Fruit fly (Drosophila melanogaster): ENCODE measurements around the gene CG9922.

Gene CG9922

DNA sequence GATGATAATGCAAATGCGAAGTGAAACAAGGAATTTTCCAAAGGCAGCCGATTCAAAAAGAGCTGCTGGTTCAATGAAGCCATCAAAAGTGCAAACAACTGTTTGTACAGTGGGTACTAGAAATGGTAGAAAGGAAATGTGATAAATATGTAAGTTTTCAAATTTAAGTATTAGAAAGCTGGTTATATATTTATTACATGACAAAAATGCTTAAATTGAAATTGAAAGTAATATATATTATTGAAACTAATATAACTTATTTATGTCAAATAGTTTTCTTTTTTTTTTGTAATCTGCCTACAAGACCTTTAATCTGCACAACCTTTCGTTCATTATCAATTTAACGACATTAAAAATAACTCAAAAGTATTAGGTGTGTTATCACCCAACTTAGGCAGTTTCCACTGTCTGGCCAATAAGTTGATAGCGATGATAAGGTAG, 12.5 kb upstream of the CG9922 start (continued):
- TF ChIP-seq ATbp (GFP tag; optimal IDR thresholded peaks at IDR 0.05) (no peak), CG9876 (GFP tag; optimal IDR thresholded peaks at IDR 0.05) (no peak), Poxn (GFP tag; IDR thresholded peaks at IDR 0.05) (no peak), lab (GFP tag; optimal IDR thresholded peaks at IDR 0.05) (peak; percentile 39), Sry-δ (GFP tag; optimal IDR thresholded peaks at IDR 0.05) (no peak), kni (GFP tag; optimal IDR thresholded peaks at IDR 0.05) (no peak), Opbp (GFP tag; IDR thresholded peaks at IDR 0.05; ENCODE audit: partially characterized antibody) (no peak), CG6791 (GFP tag; IDR thresholded peaks at IDR 0.05; ENCODE audit: partially characterized antibody) (no peak), so (GFP tag; IDR thresholded peaks at IDR 0.05) (no peak), sd (tag; optimal IDR thresholded peaks at IDR 0.05) (peak; percentile 16), ham (GFP tag; IDR thresholded peaks at IDR 0.05) (no peak), fd102C (GFP tag; optimal IDR thresholded peaks at IDR 0.05) (no peak), ken (GFP tag; IDR thresholded peaks at IDR 0.05) (no peak), Drgx (GFP tag; IDR thresholded peaks at IDR 0.05) (0 out of 2 replicates have a peak, but pooled peaks have one; percentile 8), CG15011 (GFP tag; optimal IDR thresholded peaks at IDR 0.05) (no peak), CG10431 (GFP tag; optimal IDR thresholded peaks at IDR 0.05) (no peak), trh (GFP tag; optimal IDR thresholded peaks at IDR 0.05) (no peak), Pdp1 (GFP tag; optimal IDR thresholded peaks at IDR 0.05) (no peak), jigr1 (GFP tag; IDR thresholded peaks at IDR 0.05) (no peak), YL-1 (GFP tag; optimal IDR thresholded peaks at IDR 0.05) (no peak), CG16779 (GFP tag; IDR thresholded peaks at IDR 0.05) (no peak), CG3847 (GFP tag; IDR thresholded peaks at IDR 0.05) (no peak), slbo (GFP tag; IDR thresholded peaks at IDR 0.05) (peak; percentile 38; the same call in 1 of the 2 replicates), PHDP (tag; optimal IDR thresholded peaks at IDR 0.05) (peak; percentile 52), crol (GFP tag; IDR thresholded peaks at IDR 0.05) (no peak), CG11247 (GFP tag; IDR thresholded peaks at IDR 0.05) (no peak), CG13296 (GFP tag; optimal IDR thresholded peaks at IDR 0.05) (peak; percentile 26), al (GFP tag; IDR thresholded peaks at IDR 0.05) (no peak; the same call in 1 of the 2 replicates), CG8290 (GFP tag; optimal IDR thresholded peaks at IDR 0.05) (no peak), CG8290 (tag; optimal IDR thresholded peaks at IDR 0.05) (no peak), Antp (GFP tag; optimal IDR thresholded peaks at IDR 0.05) (no peak), Adf1 (GFP tag; IDR thresholded peaks at IDR 0.05) (no peak), NK7.1 (GFP tag; optimal IDR thresholded peaks at IDR 0.05) (no peak), CG11456 (GFP tag; IDR thresholded peaks at IDR 0.05) (no peak), CG10654 (GFP tag; optimal IDR thresholded peaks at IDR 0.05) (no peak), tio (GFP tag; optimal IDR thresholded peaks at IDR 0.05) (no peak), aop (GFP tag; IDR thresholded peaks at IDR 0.05) (no peak), Side (GFP tag; optimal IDR thresholded peaks at IDR 0.05) (no peak), crc (GFP tag; optimal IDR thresholded peaks at IDR 0.05) (no peak), sim (GFP tag; IDR thresholded peaks at IDR 0.05) (no peak), CHES-1-like (GFP tag; optimal IDR thresholded peaks at IDR 0.05) (no peak), Sry-β (GFP tag; optimal IDR thresholded peaks at IDR 0.05) (no peak), CG4282 (GFP tag; optimal IDR thresholded peaks at IDR 0.05) (no peak), dpn (GFP tag; optimal IDR thresholded peaks at IDR 0.05) (peak in 1 of 2 experiments; percentile 14), CG31365 (tag; optimal IDR thresholded peaks at IDR 0.05) (no peak), Rx (GFP tag; IDR thresholded peaks at IDR 0.05) (no peak), CG13424 (tag; optimal IDR thresholded peaks at IDR 0.05) (peak; percentile 28), Tbp (GFP tag; optimal IDR thresholded peaks at IDR 0.05) (no peak), Oli (tag; optimal IDR thresholded peaks at IDR 0.05) (peak; percentile 19), Deaf1 (tag; optimal IDR thresholded peaks at IDR 0.05) (no peak), CG30403 (GFP tag; optimal IDR thresholded peaks at IDR 0.05) (peak; percentile 43), phol (tag; optimal IDR thresholded peaks at IDR 0.05) (peak; percentile 25), sens-2 (GFP tag; IDR thresholded peaks at IDR 0.05) (no peak)
